2 worm cellular contexts compared by ENCODE assay signal in the genomic region with DNA sequence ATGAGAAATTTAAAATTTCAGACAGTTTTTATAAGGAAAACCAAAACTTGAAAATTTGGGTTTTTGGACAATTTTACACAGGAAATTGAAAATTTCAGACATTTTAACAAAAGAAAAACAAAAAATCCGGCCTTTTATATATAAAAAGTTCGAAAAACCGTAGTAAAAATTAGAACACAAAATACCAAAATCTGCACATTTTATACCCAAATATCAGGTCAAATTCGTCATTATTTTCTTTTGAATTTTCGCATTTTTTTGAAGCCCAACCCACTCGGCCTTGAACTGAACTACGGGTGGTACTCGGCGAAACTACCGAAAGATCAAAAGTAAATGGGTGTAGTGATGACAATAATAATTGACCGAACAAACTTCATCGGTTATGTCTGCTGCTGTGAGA.
TF ChIP-seq lines count a peak whose summit lies in the region.

No protein-coding gene starts in this region.

TF ChIP-seq in whole organism, L1 larva, 84 proteins besides CTCF, POLR2A, EP300 and RAD21:
- TF ChIP-seq efl-1 (optimal IDR thresholded peaks at IDR 0.05; lab: Kevin White, UChicago), result no peak
- TF ChIP-seq efl-1 (GFP tag; optimal IDR thresholded peaks at IDR 0.05 in 1 of 2; lab: Kevin White, UChicago), result peak in 1 of 2 experiments; percentile 75
- no peak for TF ChIP-seq egl-13 (tag; optimal IDR thresholded peaks at IDR 0.05; lab: Kevin White, UChicago)
- TF ChIP-seq nhr-85 (tag; lab: Kevin White, UChicago), result peak; percentile 10

TF ChIP-seq in whole organism, L4 larva, 104 proteins besides CTCF, POLR2A, EP300 and RAD21:
- TF ChIP-seq aha-1 (tag; lab: Kevin White, UChicago) (peak; percentile 92), lim-7 (GFP tag; IDR thresholded peaks at IDR 0.05; lab: Robert Waterston, UW) (no peak), tra-1 (GFP tag; IDR thresholded peaks at IDR 0.05; lab: Robert Waterston, UW) (no peak)

Comparison
In these comparisons a context has a peak if more than half of its experiments do, and no peak if none do; other contexts are left out.
1. Of the 29 proteins assayed by ChIP-seq in both whole organism, L4 larva and whole organism, L1 larva: peak only in whole organism, L4 larva: aha-1; only in whole organism, L1 larva: none; in both: none; in neither: 28.